Worm (Caenorhabditis elegans) whole organism, L3 larva: ENCODE measurements around the gene T05A8.2.

Experiments
- R02D3.7 ChIP-seq: fragments of 150-350 bp; optimal IDR thresholded peaks from 2 replicates; lab custom pipeline; 2014; ENCODE audit warnings: missing biosample characterization, missing genetic modification characterization
- ZK546.5 ChIP-seq: sonication (generic microtip); optimal IDR thresholded peaks from 2 replicates; lab custom pipeline; 2017; ENCODE audit warnings: missing biosample characterization, missing genetic modification characterization
- aly-2 ChIP-seq: fragments of 150-350 bp; optimal IDR thresholded peaks from 2 replicates; lab custom pipeline; 2014; ENCODE audit warnings: missing biosample characterization, missing genetic modification characterization
- ceh-16 ChIP-seq: sonication (generic microtip); optimal IDR thresholded peaks from 2 replicates; lab custom pipeline; 2017; ENCODE audit warnings: missing biosample characterization, missing genetic modification characterization
- ceh-82 ChIP-seq: fragments of 150-350 bp; optimal IDR thresholded peaks from 2 replicates; lab custom pipeline; 2014; ENCODE audit warnings: missing biosample characterization, missing genetic modification characterization
- ceh-9 ChIP-seq: sonication (generic microtip); optimal IDR thresholded peaks from 2 replicates; lab custom pipeline; 2018; ENCODE audit warnings: missing biosample characterization, missing genetic modification characterization
- daf-12 ChIP-seq: fragments of 150-350 bp; optimal IDR thresholded peaks from 2 replicates; lab custom pipeline; 2014; ENCODE audit warnings: missing biosample characterization, missing genetic modification reagents, missing genetic modification characterization
- egl-27 ChIP-seq: sonication (generic microtip); optimal IDR thresholded peaks from 4 replicates; lab custom pipeline; 2017; ENCODE audit warnings: missing biosample characterization, missing genetic modification reagents, missing genetic modification characterization
- elt-1 ChIP-seq: fragments of 150-350 bp; optimal IDR thresholded peaks from 2 replicates; lab custom pipeline; 2014; ENCODE audit warnings: missing biosample characterization, missing genetic modification characterization
- elt-2 ChIP-seq: sonication (generic microtip); optimal IDR thresholded peaks from 2 replicates; lab custom pipeline; 2016; ENCODE audit warnings: missing genetic modification reagents, mild to moderate bottlenecking, missing genetic modification characterization, missing compliant biosample characterization
- elt-3 ChIP-seq, 3 experiments: fragments of 150-350 bp in 1 of 3; sonication (generic microtip) in 2 of 3; optimal IDR thresholded peaks; 2 replicates in 2 of 3; 4 replicates in 1 of 3; lab custom pipeline; 2014 to 2017; ENCODE audit warnings: missing biosample characterization in 3 of 3, missing genetic modification characterization in 3 of 3
- fkh-10 ChIP-seq: sonication (generic microtip); optimal IDR thresholded peaks from 2 replicates; lab custom pipeline; 2017; ENCODE audit warnings: missing biosample characterization, missing genetic modification reagents, missing genetic modification characterization
- fos-1 ChIP-seq: fragments of 150-350 bp; optimal IDR thresholded peaks from 2 replicates; lab custom pipeline; 2014; ENCODE audit warnings: missing biosample characterization, missing genetic modification characterization
- lin-15B ChIP-seq: fragments of 150-350 bp; optimal IDR thresholded peaks from 2 replicates; lab custom pipeline; 2014; ENCODE audit warnings: missing biosample characterization, missing genetic modification characterization
- lin-39 ChIP-seq: fragments of 150-350 bp; optimal IDR thresholded peaks from 2 replicates; lab custom pipeline; 2018; ENCODE audit warnings: missing biosample characterization, missing genetic modification reagents, missing genetic modification characterization
- lsy-12 ChIP-seq: sonication (generic microtip); optimal IDR thresholded peaks from 2 replicates; lab custom pipeline; 2016; ENCODE audit warnings: mild to moderate bottlenecking, missing genetic modification characterization, missing compliant biosample characterization
- mdl-1 ChIP-seq: fragments of 150-350 bp; optimal IDR thresholded peaks from 2 replicates; lab custom pipeline; 2014; ENCODE audit warnings: missing biosample characterization, missing genetic modification characterization
- nfya-1 ChIP-seq: sonication (generic microtip); optimal IDR thresholded peaks from 2 replicates; lab custom pipeline; 2017; ENCODE audit warnings: missing genetic modification characterization, mild to moderate bottlenecking, missing compliant biosample characterization, antibody characterized with exemption, moderate library complexity; ENCODE audit not compliant: insufficient read depth
- nhr-11 ChIP-seq: fragments of 150-350 bp; optimal IDR thresholded peaks from 2 replicates; lab custom pipeline; 2014; ENCODE audit warnings: missing biosample characterization, missing genetic modification characterization
- nhr-12 ChIP-seq: fragments of 150-350 bp; optimal IDR thresholded peaks from 2 replicates; lab custom pipeline; 2014; ENCODE audit warnings: missing biosample characterization, missing genetic modification characterization
- nhr-23 ChIP-seq: fragments of 150-350 bp; optimal IDR thresholded peaks from 2 replicates; lab custom pipeline; 2014; ENCODE audit warnings: missing biosample characterization, missing genetic modification reagents, missing genetic modification characterization
- nhr-237 ChIP-seq: fragments of 150-350 bp; optimal IDR thresholded peaks from 2 replicates; lab custom pipeline; 2014; ENCODE audit warnings: missing biosample characterization, missing genetic modification characterization
- nhr-25 ChIP-seq: sonication (generic microtip); optimal IDR thresholded peaks from 2 replicates; lab custom pipeline; 2017; ENCODE audit warnings: missing biosample characterization, missing genetic modification characterization
- nhr-28 ChIP-seq: fragments of 150-350 bp; optimal IDR thresholded peaks from 2 replicates; lab custom pipeline; 2014; ENCODE audit warnings: missing biosample characterization, missing genetic modification characterization
- nhr-43 ChIP-seq: sonication (generic microtip); optimal IDR thresholded peaks from 2 replicates; lab custom pipeline; 2016; ENCODE audit warnings: mild to moderate bottlenecking, missing genetic modification characterization, missing compliant biosample characterization; ENCODE audit not compliant: poor library complexity, severe bottlenecking
- nhr-67 ChIP-seq: fragments of 150-350 bp; optimal IDR thresholded peaks from 2 replicates; lab custom pipeline; 2014; ENCODE audit warnings: missing biosample characterization, missing genetic modification characterization
- nhr-76 ChIP-seq: fragments of 150-350 bp; sonication (generic microtip); optimal IDR thresholded peaks from 5 replicates; lab custom pipeline; 2014; ENCODE audit warnings: missing biosample characterization, missing genetic modification characterization
- nhr-77 ChIP-seq: fragments of 150-350 bp; optimal IDR thresholded peaks from 2 replicates; lab custom pipeline; 2014; ENCODE audit warnings: missing biosample characterization, missing genetic modification characterization
- pqm-1 ChIP-seq: fragments of 150-350 bp; optimal IDR thresholded peaks from 2 replicates; lab custom pipeline; 2017; ENCODE audit warnings: missing biosample characterization, missing genetic modification characterization, inconsistent platforms
- sea-2 ChIP-seq: fragments of 150-350 bp; sonication (generic microtip); optimal IDR thresholded peaks from 4 replicates; lab custom pipeline; 2014; ENCODE audit warnings: missing biosample characterization, missing genetic modification reagents, missing genetic modification characterization
- skn-1 ChIP-seq: fragments of 150-350 bp; optimal IDR thresholded peaks from 2 replicates; lab custom pipeline; 2014; ENCODE audit warnings: missing biosample characterization, missing genetic modification characterization
- snpc-4 ChIP-seq: fragments of 150-350 bp; optimal IDR thresholded peaks from 2 replicates; lab custom pipeline; 2014; ENCODE audit warnings: missing biosample characterization, missing genetic modification characterization
- tbx-2 ChIP-seq: sonication (generic microtip); optimal IDR thresholded peaks from 2 replicates; lab custom pipeline; 2016; ENCODE audit warnings: mild to moderate bottlenecking, missing genetic modification characterization, missing compliant biosample characterization
- unc-39 ChIP-seq: sonication (generic microtip); optimal IDR thresholded peaks from 4 replicates; lab custom pipeline; 2017; ENCODE audit warnings: missing biosample characterization, missing genetic modification characterization
- unc-62 ChIP-seq: fragments of 150-350 bp; sonication (generic microtip); optimal IDR thresholded peaks from 4 replicates; lab custom pipeline; 2014; ENCODE audit warnings: missing biosample characterization, missing genetic modification reagents, missing genetic modification characterization
- zag-1 ChIP-seq: fragments of 150-350 bp; optimal IDR thresholded peaks from 2 replicates; lab custom pipeline; 2014; ENCODE audit warnings: missing biosample characterization, missing genetic modification characterization
- ztf-11 ChIP-seq: fragments of 150-350 bp; optimal IDR thresholded peaks from 2 replicates; lab custom pipeline; 2014; ENCODE audit warnings: missing biosample characterization, missing genetic modification characterization
- ztf-4 ChIP-seq: fragments of 150-350 bp; optimal IDR thresholded peaks from 2 replicates; lab custom pipeline; 2014; ENCODE audit warnings: missing biosample characterization, missing genetic modification characterization

The T05A8.2 gene

DNA sequence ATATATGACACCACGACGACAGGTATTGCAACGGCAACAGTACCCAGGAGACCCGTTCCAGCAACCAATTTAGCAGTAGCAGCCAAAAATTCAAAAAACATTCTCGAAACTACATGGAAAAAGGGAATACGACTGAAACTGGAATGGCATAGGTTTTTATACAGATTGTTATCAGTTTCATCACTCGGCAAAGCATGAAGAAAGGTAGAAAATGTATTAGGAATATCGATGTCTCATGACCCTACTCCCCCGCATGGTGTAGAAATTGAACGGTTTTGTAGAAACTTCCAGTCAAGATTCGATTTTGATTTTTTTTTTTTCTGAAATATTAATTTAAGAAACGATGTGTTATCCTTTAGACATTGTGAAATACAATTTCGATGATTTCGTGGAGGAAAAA, at the start of gene T05A8.2:
T05A8.2 (minus strand) TSS at position 101 of the 400 bp plus-strand sequence.
- no peak for TF ChIP-seq ztf-11 (tag; lab: Kevin White, UChicago)

DNA sequence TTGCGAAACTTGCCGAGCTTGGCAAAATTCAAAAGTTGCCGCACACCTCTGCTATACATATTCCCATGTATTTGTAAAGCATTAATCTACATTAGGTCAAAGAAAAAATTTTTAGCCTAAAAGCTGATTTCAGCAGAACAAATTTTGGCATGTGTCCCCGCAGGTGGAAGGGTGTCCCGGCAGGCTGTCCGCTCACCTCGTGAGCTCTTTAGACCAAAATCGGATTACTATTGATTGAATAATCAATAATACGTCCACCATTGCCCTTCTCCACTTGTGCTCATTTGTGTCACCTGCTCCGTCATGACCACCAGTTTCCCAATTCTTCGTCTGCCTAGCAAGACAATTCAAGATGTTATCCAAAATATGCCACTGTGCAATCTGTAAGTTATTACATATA, 47.7 kb upstream of the T05A8.2 start, which contains the start of gene fbxb-107:
fbxb-107 (plus strand) TSS at position 297 of the 400 bp plus-strand sequence.
- TF ChIP-seq zag-1 (tag; lab: Kevin White, UChicago): no peak

DNA sequence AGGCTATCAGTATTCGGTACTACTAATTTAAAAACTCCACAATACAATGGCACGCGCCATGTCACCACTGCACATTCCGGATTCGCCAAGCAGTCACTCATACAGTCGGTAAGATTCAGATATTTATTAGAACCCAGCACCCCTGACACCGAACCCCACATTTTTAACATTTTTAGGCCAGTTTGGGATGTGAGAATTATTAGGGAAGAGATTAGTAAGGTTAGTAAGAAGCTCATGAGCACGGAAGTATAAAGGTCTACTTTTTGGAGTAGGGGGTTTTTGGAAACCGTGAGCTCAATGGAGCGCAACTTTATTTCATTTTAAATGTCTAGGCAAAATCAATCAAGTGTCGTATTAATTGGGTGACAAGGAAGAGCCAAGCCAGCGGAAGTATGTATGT, 47.1 kb upstream of the T05A8.2 start, which contains the start of gene F29A7.8:
F29A7.8 (minus strand) TSS at position 101 of the 400 bp plus-strand sequence.
- TF ChIP-seq snpc-4 (tag; lab: Kevin White, UChicago) (no peak), nhr-43 (tag; lab: Kevin White, UChicago) (no peak), elt-3 (tag; optimal IDR thresholded peaks at IDR 0.05; lab: Kevin White, UChicago) (no peak), nhr-23 (tag; lab: Kevin White, UChicago) (no peak), lin-39 (tag; lab: Kevin White, UChicago) (no peak), sea-2 (GFP tag; lab: Kevin White, UChicago) (no peak), elt-1 (tag; lab: Kevin White, UChicago) (no peak), nhr-76 (tag; lab: Kevin White, UChicago) (no peak), nhr-11 (tag; lab: Kevin White, UChicago) (no peak), fkh-10 (GFP tag; lab: Kevin White, UChicago) (no peak), ztf-11 (tag; lab: Kevin White, UChicago) (no peak), nhr-25 (tag; lab: Kevin White, UChicago) (no peak), nhr-237 (no peak), unc-62 (no peak), ZK546.5 (tag; lab: Kevin White, UChicago) (no peak)

DNA sequence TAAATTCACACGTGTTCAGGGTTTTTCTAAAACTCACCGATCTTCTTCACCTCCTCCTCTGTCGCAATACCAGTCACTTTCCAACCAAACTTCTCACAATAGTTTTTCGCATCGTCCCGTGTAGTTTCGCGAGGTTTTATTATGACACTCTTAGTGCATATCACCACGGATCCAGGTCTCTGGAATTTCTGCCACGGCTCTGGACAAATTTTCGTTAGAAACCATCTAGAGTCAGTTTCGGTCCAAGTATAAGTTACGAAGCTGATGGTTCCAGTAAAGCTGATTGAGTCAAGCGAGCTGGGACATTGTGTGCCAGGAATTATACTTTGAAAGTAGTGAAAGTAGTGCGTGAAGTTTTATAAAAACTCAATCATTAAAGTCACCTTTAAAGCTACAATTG, 45.5 kb upstream of the T05A8.2 start:
- TF ChIP-seq R02D3.7 (tag; lab: Kevin White, UChicago) (no peak), unc-39 (tag; lab: Kevin White, UChicago) (no peak), lsy-12 (tag; lab: Kevin White, UChicago) (no peak), fos-1 (no peak), nhr-67 (tag; lab: Kevin White, UChicago) (no peak), lin-39 (tag; lab: Kevin White, UChicago) (no peak), nhr-43 (tag; lab: Kevin White, UChicago) (no peak), elt-1 (tag; lab: Kevin White, UChicago) (no peak), ztf-11 (tag; lab: Kevin White, UChicago) (no peak), skn-1 (no peak), nhr-12 (no peak), sea-2 (GFP tag; lab: Kevin White, UChicago) (no peak), elt-2 (tag; lab: Kevin White, UChicago) (no peak), nhr-25 (tag; lab: Kevin White, UChicago) (no peak)
- TF ChIP-seq, all 47 proteins: peak for 0

DNA sequence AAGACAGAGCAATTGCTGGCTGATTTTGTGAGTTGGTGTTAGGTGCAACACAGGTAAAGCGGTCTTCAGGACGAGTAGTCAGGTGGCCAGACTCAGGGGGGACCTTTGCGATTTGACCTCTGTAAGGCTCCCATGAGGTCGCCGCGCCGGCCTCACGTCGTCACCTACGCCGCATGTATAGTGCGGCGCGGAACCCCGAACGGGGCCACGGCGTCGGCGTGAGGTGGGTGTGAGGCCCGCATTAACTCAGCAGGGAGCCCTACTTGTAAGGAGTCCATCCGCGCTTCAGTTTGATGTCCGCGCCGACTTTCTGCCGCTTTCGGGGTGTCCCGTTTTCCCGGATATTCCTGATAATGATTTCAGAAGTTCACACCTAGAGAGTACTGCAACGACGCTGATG, 43.8 kb upstream of the T05A8.2 start:
- TF ChIP-seq nhr-77: no peak
- no peak for TF ChIP-seq skn-1
- no peak for TF ChIP-seq ceh-82 (tag; lab: Kevin White, UChicago)
- TF ChIP-seq zag-1 (tag; lab: Kevin White, UChicago): no peak
- TF ChIP-seq mdl-1 (tag; lab: Kevin White, UChicago): no peak
- TF ChIP-seq sea-2 (GFP tag; lab: Kevin White, UChicago): no peak
- no peak for TF ChIP-seq lsy-12 (tag; lab: Kevin White, UChicago)
- TF ChIP-seq unc-62: no peak
- TF ChIP-seq ceh-16 (tag; lab: Kevin White, UChicago): no peak
- no peak for TF ChIP-seq nhr-28
- TF ChIP-seq daf-12 (tag; lab: Kevin White, UChicago): no peak
- TF ChIP-seq aly-2: no peak
- TF ChIP-seq tbx-2 (tag; lab: Kevin White, UChicago): no peak
- no peak for TF ChIP-seq lin-39 (tag; lab: Kevin White, UChicago)
- TF ChIP-seq lin-15B (tag; lab: Kevin White, UChicago): no peak

DNA sequence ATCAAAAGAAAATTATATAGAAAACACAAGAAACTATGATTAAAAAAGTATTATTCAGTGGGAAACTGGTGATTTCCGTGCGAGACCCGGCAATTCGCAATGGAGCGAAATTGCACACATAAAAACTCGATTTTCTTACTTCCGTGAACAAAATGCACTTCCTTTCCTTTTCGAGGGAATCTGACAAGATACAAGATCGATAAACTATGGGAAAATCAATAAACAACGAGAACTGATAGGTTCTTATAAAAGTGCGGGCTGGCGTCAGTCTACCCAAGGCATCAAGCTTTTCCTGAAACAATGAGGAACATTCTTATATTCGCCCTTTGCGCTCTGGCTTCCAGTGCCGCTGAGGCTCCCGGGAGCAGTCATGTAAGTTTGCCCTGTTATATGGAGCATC, 42.2 kb upstream of the T05A8.2 start, which contains the start of gene F29A7.3:
F29A7.3 (plus strand) TSS at position 301 of the 400 bp plus-strand sequence.
- TF ChIP-seq nhr-43 (tag; lab: Kevin White, UChicago): no peak
- TF ChIP-seq ztf-11 (tag; lab: Kevin White, UChicago): no peak
- no peak for TF ChIP-seq elt-2 (tag; lab: Kevin White, UChicago)
- TF ChIP-seq ztf-4 (tag; lab: Kevin White, UChicago): no peak
- TF ChIP-seq fos-1: no peak
- no peak for TF ChIP-seq nhr-11 (tag; lab: Kevin White, UChicago)
- no peak for TF ChIP-seq ceh-9 (tag; lab: Kevin White, UChicago)
- TF ChIP-seq snpc-4 (tag; lab: Kevin White, UChicago): no peak
- no peak for TF ChIP-seq ceh-82 (tag; lab: Kevin White, UChicago)
- TF ChIP-seq tbx-2 (tag; lab: Kevin White, UChicago): no peak
- no peak for TF ChIP-seq egl-27
- no peak for TF ChIP-seq mdl-1 (tag; lab: Kevin White, UChicago)
- TF ChIP-seq skn-1: no peak
- TF ChIP-seq nhr-23 (tag; lab: Kevin White, UChicago): no peak
- TF ChIP-seq lsy-12 (tag; lab: Kevin White, UChicago): no peak
- no peak for TF ChIP-seq elt-1 (tag; lab: Kevin White, UChicago)
- no peak for TF ChIP-seq R02D3.7 (tag; lab: Kevin White, UChicago)
- no peak for TF ChIP-seq lin-15B (tag; lab: Kevin White, UChicago)
- no peak for TF ChIP-seq pqm-1 (tag; lab: Kevin White, UChicago)
- TF ChIP-seq nfya-1 (tag; lab: Kevin White, UChicago): no peak
